Worm (Caenorhabditis elegans): Measurements from ENCODE around the gene srx-2.

DNA sequence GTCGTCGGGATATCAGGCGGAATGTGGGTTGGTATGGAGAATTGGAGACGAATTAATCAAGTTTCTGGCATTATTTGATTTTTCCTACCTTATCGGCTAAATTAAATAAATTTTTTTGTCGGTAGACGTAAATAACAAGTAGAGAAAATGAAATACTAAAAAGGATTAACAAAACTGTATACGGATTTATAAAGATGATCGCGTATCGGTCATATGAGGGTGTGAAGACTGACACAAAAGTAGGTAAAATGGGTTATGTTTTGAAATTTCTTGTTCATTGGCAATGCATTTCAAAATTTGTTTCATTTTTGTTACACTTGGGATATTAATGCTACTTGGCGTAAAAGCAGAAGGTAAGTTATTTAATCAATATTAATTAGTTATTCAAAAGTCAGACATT is 50.2 kb downstream of the srx-2 start, which contains the start of the genes C25E10.16 and C25E10.13:
- TF ChIP-seq zag-1 (tag; optimal IDR thresholded peaks at IDR 0.05) (no peak), sea-2 (GFP tag; optimal IDR thresholded peaks at IDR 0.05) (no peak), pqm-1 (tag; optimal IDR thresholded peaks at IDR 0.05) (no peak), ama-1 (optimal IDR thresholded peaks at IDR 0.05) (no peak), nhr-76 (tag; optimal IDR thresholded peaks at IDR 0.05) (no peak), ZK546.5 (tag; optimal IDR thresholded peaks at IDR 0.05) (no peak), ztf-11 (tag; optimal IDR thresholded peaks at IDR 0.05) (no peak), unc-62 (GFP tag; optimal IDR thresholded peaks at IDR 0.05) (no peak)
